Fruit fly (Drosophila melanogaster) whole organism: ENCODE measurements around the gene Ptp99A.

Source experiments
- CG8478 ChIP-seq: fragments of >200 bp; optimal IDR thresholded peaks from 2 replicates; lab custom pipeline; 2018; ENCODE audit warnings: inconsistent platforms
- Dll ChIP-seq: fragments of >200 bp; optimal IDR thresholded peaks from 2 replicates; lab custom pipeline; 2017
- EcR ChIP-seq, 2 experiments: fragments of >200 bp; optimal IDR thresholded peaks; 2 replicates each; lab custom pipeline; 2017; ENCODE audit warnings: missing biosample characterization in 2 of 2, missing genetic modification characterization in 2 of 2, missing genetic modification reagents in 2 of 2
- pan ChIP-seq: fragments of >200 bp; optimal IDR thresholded peaks from 2 replicates; lab custom pipeline; 2017
- psq ChIP-seq: fragments of >200 bp; optimal IDR thresholded peaks from 2 replicates; lab custom pipeline; 2017
- usp ChIP-seq: fragments of >200 bp; optimal IDR thresholded peaks from 2 replicates; lab custom pipeline; 2017; ENCODE audit warnings: missing biosample characterization, missing genetic modification characterization, mixed read lengths

DNA sequence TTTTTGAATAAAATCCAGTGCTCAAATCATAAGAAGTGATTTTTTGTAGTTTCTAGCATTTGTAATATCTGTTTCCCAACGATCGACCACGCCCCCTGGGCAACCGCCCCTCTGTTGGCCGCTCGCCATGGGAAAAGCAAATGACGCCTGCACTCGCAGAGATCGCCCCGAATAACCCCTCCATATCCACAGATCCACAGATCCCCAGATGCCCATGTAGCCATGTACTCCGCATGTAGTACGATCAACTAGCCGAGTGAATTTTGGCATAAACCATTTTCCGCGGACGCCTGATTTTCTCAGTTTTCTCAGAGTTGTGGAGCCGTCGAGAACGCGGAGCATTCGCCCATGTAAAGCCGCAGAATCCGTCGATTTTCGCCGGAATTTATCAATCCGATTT, 117.0 kb downstream of the Ptp99A start, which contains the start of gene FipoQ:
- TF ChIP-seq pan (lab: Kevin White, UChicago): no peak
- no peak for TF ChIP-seq usp
- no peak for TF ChIP-seq Dll (lab: Kevin White, UChicago)
- TF ChIP-seq CG8478 (lab: Kevin White, UChicago): no peak
- TF ChIP-seq EcR (GFP tag; optimal IDR thresholded peaks at IDR 0.05; lab: Kevin White, UChicago): no peak
- no peak for TF ChIP-seq psq (lab: Kevin White, UChicago)
